Worm (Caenorhabditis elegans) whole organism, L4 larva: ENCODE data around the gene T19D12.5.

Experiments used
- lim-7 ChIP-seq: fragments of 200-800 bp; sonication (Bioruptor generic); IDR thresholded peaks from 2 replicates; pipeline ENCODE4 v1.3.6; 2022; ENCODE audit warnings: missing genetic modification characterization, missing compliant biosample characterization
- lir-3 ChIP-seq: sonication (generic microtip); optimal IDR thresholded peaks from 2 replicates; lab custom pipeline; 2016; ENCODE audit warnings: mild to moderate bottlenecking, missing genetic modification characterization, missing compliant biosample characterization
- nhr-237 ChIP-seq: sonication (generic microtip); optimal IDR thresholded peaks from 2 replicates; lab custom pipeline; 2017; ENCODE audit warnings: missing biosample characterization, missing genetic modification characterization

DNA sequence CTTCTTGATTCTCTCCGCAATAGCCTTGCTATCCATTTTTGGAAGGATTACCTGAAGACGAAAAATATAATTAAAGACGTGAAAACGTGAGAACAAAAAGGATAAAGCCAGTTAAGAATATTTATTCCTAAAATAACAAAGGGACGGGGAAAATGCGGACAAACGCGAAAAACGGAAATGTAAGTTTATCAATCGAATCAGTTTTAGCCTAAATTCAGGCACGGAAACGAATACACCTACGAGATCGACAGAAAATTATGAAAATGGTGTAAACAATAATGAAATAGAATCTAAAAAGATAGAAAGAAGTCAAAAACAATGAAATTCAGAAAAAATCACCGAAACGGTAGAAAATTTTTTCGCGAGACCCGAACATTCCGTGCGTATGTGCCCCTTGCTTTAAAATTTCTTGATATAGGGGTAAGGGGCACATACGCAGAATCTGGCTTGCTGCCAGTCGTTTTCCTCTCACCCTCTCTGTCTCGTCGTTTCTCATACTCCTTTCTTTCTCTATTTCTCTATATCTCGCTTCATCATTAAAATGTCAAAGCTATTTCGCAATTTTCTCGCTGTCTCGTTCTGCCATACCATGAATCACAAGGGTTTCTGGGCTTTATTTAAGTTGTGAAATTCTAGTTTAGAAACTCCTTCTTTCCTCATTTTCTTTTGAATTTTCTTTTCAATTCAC lies 47.3 kb downstream of the T19D12.5 start, which contains the start of gene icd-1:
- TF ChIP-seq lir-3 (peak; percentile 7), lim-7 (GFP tag; lab: Robert Waterston, UW) (no peak), nhr-237 (tag; lab: Kevin White, UChicago) (peak; percentile 18)
